Fruit fly (Drosophila melanogaster): Measurements from ENCODE around the gene CG13001.

The CG13001 gene

dm6 chrX:16944049-16944532, 1.4 kb upstream of the CG13001 start:
- TF ChIP-seq fru (GFP tag; optimal IDR thresholded peaks at IDR 0.05) (peak; percentile 12), Hnf4 (GFP tag; optimal IDR thresholded peaks at IDR 0.05) (no peak), psq (GFP tag; optimal IDR thresholded peaks at IDR 0.05) (peak; percentile 4), OdsH (GFP tag; optimal IDR thresholded peaks at IDR 0.05) (peak; percentile 44), Sp1 (GFP tag; optimal IDR thresholded peaks at IDR 0.05) (peak; percentile 50), foxo (GFP tag; optimal IDR thresholded peaks at IDR 0.05) (peak in 1 of 2 experiments; percentile 52), h (GFP tag; optimal IDR thresholded peaks at IDR 0.05) (peak; percentile 13), sage (GFP tag; optimal IDR thresholded peaks at IDR 0.05) (no peak), rgr (GFP tag; optimal IDR thresholded peaks at IDR 0.05) (peak; percentile 45), HLH106 (tag; optimal IDR thresholded peaks at IDR 0.05) (peak; percentile 49)

DNA sequence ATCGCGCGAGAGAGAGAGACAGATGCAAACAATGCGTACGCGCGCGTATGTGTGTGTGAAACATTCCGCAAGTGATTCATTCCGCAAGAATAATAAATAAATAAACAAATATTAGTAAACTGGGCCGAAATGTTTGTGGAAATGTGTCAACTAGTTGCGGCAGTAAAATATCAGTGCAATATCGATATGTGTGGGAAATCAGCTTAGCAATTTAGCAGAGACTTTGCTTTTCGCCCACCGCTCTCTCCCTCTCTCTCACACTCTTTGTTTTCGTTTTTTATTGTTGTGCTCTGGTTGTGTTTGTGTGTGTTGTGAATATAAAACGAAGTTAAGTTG, 812 bp upstream of the CG13001 start:
- TF ChIP-seq h (GFP tag; optimal IDR thresholded peaks at IDR 0.05) (peak; percentile 35), psq (GFP tag; optimal IDR thresholded peaks at IDR 0.05) (no peak), Jra (GFP tag; optimal IDR thresholded peaks at IDR 0.05) (peak; percentile 20), brk (GFP tag; optimal IDR thresholded peaks at IDR 0.05) (peak; percentile 10)

dm6 chrX:16940426-16941058, 2.1 kb downstream of the CG13001 start, which contains the start of gene wus:
TSS of gene wus (minus strand) at chrX:16940873.
- TF ChIP-seq sv (GFP tag; optimal IDR thresholded peaks at IDR 0.05) (no peak), psq (GFP tag; optimal IDR thresholded peaks at IDR 0.05) (peak; percentile 14), Sp1 (GFP tag; optimal IDR thresholded peaks at IDR 0.05) (no peak), Rel (GFP tag; optimal IDR thresholded peaks at IDR 0.05) (no peak), Rel (tag; optimal IDR thresholded peaks at IDR 0.05) (no peak), fru (GFP tag; optimal IDR thresholded peaks at IDR 0.05) (no peak), Myc (optimal IDR thresholded peaks at IDR 0.05) (peak; percentile 27), sage (GFP tag; optimal IDR thresholded peaks at IDR 0.05) (no peak), CrebA (GFP tag; optimal IDR thresholded peaks at IDR 0.05; ENCODE audit: borderline replicate concordance) (no peak), h (GFP tag; optimal IDR thresholded peaks at IDR 0.05) (no peak), dmrt93B (GFP tag; optimal IDR thresholded peaks at IDR 0.05) (no peak), Hr78 (GFP tag; optimal IDR thresholded peaks at IDR 0.05) (no peak), usp (GFP tag; optimal IDR thresholded peaks at IDR 0.05) (no peak), Abd-B (GFP tag; optimal IDR thresholded peaks at IDR 0.05) (no peak), brk (GFP tag; optimal IDR thresholded peaks at IDR 0.05) (no peak)

- TF ChIP-seq HLH106 (tag; optimal IDR thresholded peaks at IDR 0.05) (no peak), Myc (optimal IDR thresholded peaks at IDR 0.05) (no peak), rgr (GFP tag; optimal IDR thresholded peaks at IDR 0.05) (no peak), CG32264 (GFP tag; optimal IDR thresholded peaks at IDR 0.05) (no peak), psq (GFP tag; optimal IDR thresholded peaks at IDR 0.05) (no peak), Vsx2 (GFP tag; optimal IDR thresholded peaks at IDR 0.05; ENCODE audit: partially characterized antibody) (no peak)
Measured at dm6 chrX:16936689-16937088, 6.0 kb downstream of the CG13001 start.

DNA sequence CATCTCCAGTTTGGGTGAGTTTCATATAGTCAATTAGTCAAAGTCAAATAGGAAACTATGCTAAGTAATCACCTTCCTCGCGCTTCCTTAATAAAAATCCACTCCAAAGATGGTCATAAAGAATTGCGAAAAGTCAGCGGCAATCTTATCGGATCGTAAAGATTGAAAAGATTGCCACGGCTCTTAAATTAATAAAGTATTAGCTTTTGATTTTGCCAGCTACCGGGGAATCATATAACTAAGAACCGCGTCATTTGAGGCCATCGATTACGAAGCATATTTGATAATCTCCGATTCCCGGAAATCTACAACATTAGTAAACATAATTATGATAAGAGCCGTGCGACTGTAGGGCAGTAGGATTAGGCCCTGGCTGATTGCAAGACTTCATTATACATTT, 8.2 kb downstream of the CG13001 start:
- TF ChIP-seq dsf (GFP tag; optimal IDR thresholded peaks at IDR 0.05; ENCODE audit: borderline replicate concordance) (no peak), rgr (GFP tag; optimal IDR thresholded peaks at IDR 0.05) (no peak)

- no peak for TF ChIP-seq jim (GFP tag; optimal IDR thresholded peaks at IDR 0.05)
- TF ChIP-seq sv (GFP tag; optimal IDR thresholded peaks at IDR 0.05) = no peak
- no peak for TF ChIP-seq Dif (GFP tag; optimal IDR thresholded peaks at IDR 0.05; ENCODE audit: partially characterized antibody)
- TF ChIP-seq dl (GFP tag; optimal IDR thresholded peaks at IDR 0.05; ENCODE audit: insufficient read depth in 1 of 2, partially characterized antibody in 2 of 2) = no peak
- TF ChIP-seq dsf (GFP tag; optimal IDR thresholded peaks at IDR 0.05; ENCODE audit: borderline replicate concordance) = no peak
- TF ChIP-seq OdsH (GFP tag; optimal IDR thresholded peaks at IDR 0.05) = no peak
- no peak for TF ChIP-seq lola (GFP tag; optimal IDR thresholded peaks at IDR 0.05)
- no peak for TF ChIP-seq Hnf4 (GFP tag; optimal IDR thresholded peaks at IDR 0.05)
- TF ChIP-seq Rel (GFP tag; optimal IDR thresholded peaks at IDR 0.05) = no peak
- no peak for TF ChIP-seq Rel (tag; optimal IDR thresholded peaks at IDR 0.05)
- no peak for TF ChIP-seq Jra (GFP tag; optimal IDR thresholded peaks at IDR 0.05)
- TF ChIP-seq Hr83 (GFP tag; optimal IDR thresholded peaks at IDR 0.05; ENCODE audit: poor library complexity, severe bottlenecking) = no peak
- no peak for TF ChIP-seq pan (optimal IDR thresholded peaks at IDR 0.05)
Measured at dm6 chrX:16932820-16933386, 9.8 kb downstream of the CG13001 start.
